Fruit fly (Drosophila melanogaster) whole organism, pupa: ENCODE results near the gene CG42505.

Source experiments
- CG13204 ChIP-seq: fragments of 200-800 bp; sonication (Bioruptor generic); optimal IDR thresholded peaks from 2 replicates; lab custom pipeline; 2018; ENCODE audit warnings: missing biosample characterization, mild to moderate bottlenecking, missing genetic modification characterization, moderate library complexity
- CG15710 ChIP-seq: fragments of 200-800 bp; sonication (Bioruptor generic); optimal IDR thresholded peaks from 2 replicates; lab custom pipeline; 2018; ENCODE audit warnings: missing biosample characterization, mild to moderate bottlenecking, missing genetic modification characterization, moderate library complexity
- CG17806 ChIP-seq: fragments of 200-800 bp; sonication (Bioruptor generic); optimal IDR thresholded peaks from 2 replicates; lab custom pipeline; 2018; ENCODE audit warnings: missing biosample characterization, mild to moderate bottlenecking, missing genetic modification characterization, moderate library complexity
- CG32121 ChIP-seq: fragments of 200-800 bp; sonication (Bioruptor generic); IDR thresholded peaks from 2 replicates; pipeline ENCODE4 v1.3.6; 2022; ENCODE audit warnings: missing biosample characterization, missing genetic modification characterization
- CG34367 ChIP-seq: fragments of 200-800 bp; sonication (Bioruptor generic); optimal IDR thresholded peaks from 2 replicates; lab custom pipeline; 2018; ENCODE audit warnings: missing biosample characterization, mild to moderate bottlenecking, missing genetic modification characterization
- CG4496 ChIP-seq: fragments of 200-800 bp; sonication (Bioruptor generic); IDR thresholded peaks from 3 replicates; pipeline ENCODE4 v1.3.6; 2022; ENCODE audit warnings: missing biosample characterization, missing genetic modification characterization
- CG8159 ChIP-seq: fragments of 200-800 bp; sonication (Bioruptor generic); optimal IDR thresholded peaks from 3 replicates; lab custom pipeline; 2018; ENCODE audit warnings: missing biosample characterization, mild to moderate bottlenecking, missing genetic modification characterization, moderate library complexity
- CG8301 ChIP-seq: fragments of 200-800 bp; sonication (Bioruptor generic); optimal IDR thresholded peaks from 2 replicates; lab custom pipeline; 2018; ENCODE audit warnings: missing biosample characterization, mild to moderate bottlenecking, missing genetic modification characterization
- CG9948 ChIP-seq: fragments of 200-800 bp; sonication (Bioruptor generic); optimal IDR thresholded peaks from 2 replicates; lab custom pipeline; 2018; ENCODE audit warnings: missing biosample characterization, mild to moderate bottlenecking, missing genetic modification characterization, moderate library complexity
- D1 ChIP-seq: fragments of 200-800 bp; sonication (Bioruptor generic); optimal IDR thresholded peaks from 2 replicates; lab custom pipeline; 2018; ENCODE audit warnings: missing biosample characterization, mild to moderate bottlenecking, missing genetic modification characterization, moderate library complexity
- Pif1A ChIP-seq: fragments of 200-800 bp; sonication (Bioruptor generic); optimal IDR thresholded peaks from 3 replicates; lab custom pipeline; 2016; ENCODE audit warnings: missing biosample characterization, missing genetic modification characterization
- Snoo ChIP-seq: fragments of 200-800 bp; sonication (Bioruptor generic); optimal IDR thresholded peaks from 3 replicates; lab custom pipeline; 2017; ENCODE audit warnings: missing biosample characterization, mild to moderate bottlenecking, missing genetic modification characterization, inconsistent platforms
- gl ChIP-seq: fragments of 200-800 bp; sonication (Bioruptor generic); optimal IDR thresholded peaks from 2 replicates; lab custom pipeline; 2018; ENCODE audit warnings: missing biosample characterization, mild to moderate bottlenecking, missing genetic modification characterization
- rn ChIP-seq: fragments of 200-800 bp; sonication (Bioruptor generic); IDR thresholded peaks from 2 replicates; pipeline ENCODE4 v1.3.6; 2022; ENCODE audit warnings: missing biosample characterization, missing genetic modification characterization

DNA sequence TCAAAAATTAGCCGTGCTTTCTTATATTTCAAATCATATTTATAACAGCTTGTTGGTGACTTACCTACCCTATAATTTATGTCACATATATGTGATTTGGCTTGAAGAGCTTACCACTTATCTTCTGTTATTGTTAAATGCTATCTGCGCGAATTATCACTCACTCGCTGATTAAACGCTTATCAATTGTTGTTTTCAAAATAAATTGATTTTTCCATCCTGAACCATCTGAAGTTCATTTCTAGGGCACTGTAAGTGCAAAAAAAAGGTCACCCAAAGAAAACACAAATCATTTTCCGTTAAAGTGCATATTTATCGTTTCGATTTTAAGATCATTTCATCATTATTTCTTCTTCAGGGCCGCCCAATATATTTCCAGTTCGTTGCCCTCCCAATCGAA lies 53.3 kb downstream of the CG42505 start:
- no peak for TF ChIP-seq CG8301 (tag; lab: Kevin White, UChicago)
- TF ChIP-seq D1 (tag; lab: Kevin White, UChicago), result no peak
- no peak for TF ChIP-seq Pif1A (GFP tag; lab: Kevin White, UChicago)
- no peak for TF ChIP-seq rn
- no peak for TF ChIP-seq CG4496
- no peak for TF ChIP-seq CG8159 (tag; lab: Kevin White, UChicago)
- no peak for TF ChIP-seq CG34367 (tag; lab: Kevin White, UChicago)
- no peak for TF ChIP-seq CG32121 (GFP tag; lab: Robert Waterston, UW)
- no peak for TF ChIP-seq gl
- TF ChIP-seq Snoo, result no peak
- no peak for TF ChIP-seq CG13204 (GFP tag; lab: Kevin White, UChicago)
- no peak for TF ChIP-seq CG17806 (tag; lab: Kevin White, UChicago)
- no peak for TF ChIP-seq CG9948
- no peak for TF ChIP-seq CG15710 (tag; lab: Kevin White, UChicago)
